Fruit fly (Drosophila melanogaster) whole organism, wandering third instar larva: Measurements from ENCODE around the gene CG43169.

Experiments used
- Abd-B ChIP-seq: fragments of >200 bp; optimal IDR thresholded peaks from 2 replicates; lab custom pipeline; 2017; ENCODE audit warnings: missing biosample characterization, missing genetic modification characterization
- CG32264 ChIP-seq: fragments of 200-800 bp; sonication (Bioruptor generic); optimal IDR thresholded peaks from 2 replicates; lab custom pipeline; 2016; ENCODE audit warnings: missing biosample characterization, missing genetic modification characterization
- CG9705 ChIP-seq: fragments of 200-800 bp; sonication (Bioruptor generic); optimal IDR thresholded peaks from 2 replicates; lab custom pipeline; 2018; ENCODE audit warnings: missing biosample characterization, mild to moderate bottlenecking, missing genetic modification characterization
- CrebA ChIP-seq: fragments of 200-800 bp; sonication (Bioruptor generic); optimal IDR thresholded peaks from 2 replicates; lab custom pipeline; 2016; ENCODE audit warnings: missing biosample characterization, mild to moderate bottlenecking, missing genetic modification characterization, borderline replicate concordance
- Dfd ChIP-seq: fragments of >200 bp; optimal IDR thresholded peaks from 2 replicates; lab custom pipeline; 2017; ENCODE audit warnings: missing biosample characterization, missing genetic modification characterization
- Dif ChIP-seq: fragments of 200-275, 200-300 bp; sonication (Bioruptor generic); optimal IDR thresholded peaks from 2 replicates; lab custom pipeline; 2018; ENCODE audit warnings: missing biosample characterization, missing genetic modification characterization; ENCODE audit not compliant: partially characterized antibody
- GATAd ChIP-seq: sonication (Bioruptor generic); optimal IDR thresholded peaks from 2 replicates; lab custom pipeline; 2016; ENCODE audit warnings: missing biosample characterization, missing genetic modification characterization
- HLH106 ChIP-seq: fragments of 200-800 bp; optimal IDR thresholded peaks from 3 replicates; lab custom pipeline; 2019; ENCODE audit warnings: missing biosample characterization, mild to moderate bottlenecking, missing genetic modification characterization, moderate library complexity
- Hr78 ChIP-seq: fragments of >200 bp; optimal IDR thresholded peaks from 2 replicates; lab custom pipeline; 2017; ENCODE audit warnings: missing biosample characterization, missing genetic modification characterization
- Hr83 ChIP-seq: fragments of 200-300 bp; sonication (Bioruptor generic); optimal IDR thresholded peaks from 2 replicates; lab custom pipeline; 2016; ENCODE audit warnings: missing biosample characterization, mild to moderate bottlenecking, missing genetic modification characterization, moderate library complexity; ENCODE audit not compliant: poor library complexity, severe bottlenecking
- Jra ChIP-seq: sonication (Bioruptor generic); optimal IDR thresholded peaks from 2 replicates; lab custom pipeline; 2016; ENCODE audit warnings: missing biosample characterization, missing genetic modification characterization
- Mio ChIP-seq: sonication (Bioruptor generic); optimal IDR thresholded peaks from 2 replicates; lab custom pipeline; 2016; ENCODE audit warnings: missing biosample characterization, missing genetic modification characterization
- N ChIP-seq: fragments of >200 bp; optimal IDR thresholded peaks from 2 replicates; lab custom pipeline; 2018; ENCODE audit warnings: missing biosample characterization, missing external identifiers, missing genetic modification characterization
- OdsH ChIP-seq: fragments of 200-800 bp; sonication (Bioruptor generic); optimal IDR thresholded peaks from 2 replicates; lab custom pipeline; 2016; ENCODE audit warnings: missing biosample characterization, mild to moderate bottlenecking, missing genetic modification characterization
- Rel ChIP-seq, 2 experiments: fragments of 200-800 bp; sonication (Bioruptor generic) in 1 of 2; optimal IDR thresholded peaks; 2 replicates in 1 of 2; 3 replicates in 1 of 2; lab custom pipeline; 2016 to 2019; ENCODE audit warnings: mild to moderate bottlenecking in 2 of 2, missing biosample characterization in 2 of 2, missing genetic modification characterization in 2 of 2, moderate library complexity in 1 of 2
- Sp1 ChIP-seq: fragments of 200-800 bp; sonication (Bioruptor generic); optimal IDR thresholded peaks from 3 replicates; lab custom pipeline; 2019; ENCODE audit warnings: missing biosample characterization, mild to moderate bottlenecking, missing genetic modification characterization, moderate library complexity
- Vsx2 ChIP-seq: fragments of 200-300, 225-300 bp; sonication (Bioruptor generic); optimal IDR thresholded peaks from 2 replicates; lab custom pipeline; 2018; ENCODE audit warnings: missing biosample characterization, missing genetic modification characterization; ENCODE audit not compliant: partially characterized antibody
- br ChIP-seq: fragments of 200-800 bp; sonication (Bioruptor generic); optimal IDR thresholded peaks from 2 replicates; lab custom pipeline; 2016; ENCODE audit warnings: missing biosample characterization, missing genetic modification characterization
- brk ChIP-seq: fragments of 200-800 bp; sonication (Bioruptor generic); optimal IDR thresholded peaks from 2 replicates; lab custom pipeline; 2016; ENCODE audit warnings: missing biosample characterization, mild to moderate bottlenecking, missing genetic modification characterization
- dl ChIP-seq, 2 experiments: fragments of 175-275, 200-275 bp in 1 of 2; fragments of 200-275 bp in 1 of 2; sonication (Bioruptor generic); optimal IDR thresholded peaks; lab custom pipeline; 2018; ENCODE audit warnings: mild to moderate bottlenecking in 2 of 2, missing biosample characterization in 2 of 2, missing genetic modification characterization in 2 of 2, moderate library complexity in 2 of 2; ENCODE audit not compliant: partially characterized antibody in 2 of 2, insufficient read depth in 1 of 2
- dmrt93B ChIP-seq: fragments of 200-800 bp; sonication (Bioruptor generic); optimal IDR thresholded peaks from 2 replicates; lab custom pipeline; 2018; ENCODE audit warnings: missing biosample characterization, mild to moderate bottlenecking, missing genetic modification characterization
- ey ChIP-seq: fragments of 200-800 bp; sonication (Bioruptor generic); optimal IDR thresholded peaks from 2 replicates; lab custom pipeline; 2016; ENCODE audit warnings: missing biosample characterization, missing genetic modification characterization
- foxo ChIP-seq, 2 experiments: fragments of 200-800 bp; sonication (Bioruptor generic); optimal IDR thresholded peaks; 2 replicates in 1 of 2; 3 replicates in 1 of 2; lab custom pipeline; 2016 to 2017; ENCODE audit warnings: missing biosample characterization in 2 of 2, missing genetic modification characterization in 2 of 2
- fru ChIP-seq: fragments of 200-800 bp; sonication (Bioruptor generic); optimal IDR thresholded peaks from 3 replicates; lab custom pipeline; 2016; ENCODE audit warnings: missing biosample characterization, mild to moderate bottlenecking, missing genetic modification characterization
- jim ChIP-seq: fragments of 175-275, 200-325 bp; sonication (Bioruptor generic); optimal IDR thresholded peaks from 2 replicates; lab custom pipeline; 2016; ENCODE audit warnings: missing biosample characterization, mild to moderate bottlenecking, missing genetic modification characterization
- lola ChIP-seq: fragments of >200 bp; optimal IDR thresholded peaks from 2 replicates; lab custom pipeline; 2017; ENCODE audit warnings: missing biosample characterization, missing genetic modification characterization
- pan ChIP-seq: fragments of >200 bp; optimal IDR thresholded peaks from 2 replicates; lab custom pipeline; 2017
- psq ChIP-seq: fragments of 200-800 bp; sonication (Bioruptor generic); optimal IDR thresholded peaks from 3 replicates; lab custom pipeline; 2017; ENCODE audit warnings: missing biosample characterization, mild to moderate bottlenecking, missing genetic modification characterization, moderate library complexity
- sage ChIP-seq: fragments of 200-800 bp; sonication (Bioruptor generic); optimal IDR thresholded peaks from 2 replicates; lab custom pipeline; 2016; ENCODE audit warnings: missing biosample characterization, mild to moderate bottlenecking, missing genetic modification characterization
- sv ChIP-seq: fragments of 200-800 bp; sonication (Bioruptor generic); optimal IDR thresholded peaks from 3 replicates; lab custom pipeline; 2016; ENCODE audit warnings: missing biosample characterization, missing genetic modification characterization
- tai ChIP-seq: sonication (Bioruptor generic); optimal IDR thresholded peaks from 2 replicates; lab custom pipeline; 2016; ENCODE audit warnings: missing biosample characterization, missing genetic modification characterization
- usp ChIP-seq: fragments of >200 bp; optimal IDR thresholded peaks from 2 replicates; lab custom pipeline; 2017; ENCODE audit warnings: missing biosample characterization, missing genetic modification characterization
- woc ChIP-seq: sonication (Bioruptor generic); optimal IDR thresholded peaks from 2 replicates; lab custom pipeline; 2016; ENCODE audit warnings: missing biosample characterization, mild to moderate bottlenecking, missing genetic modification characterization

The CG43169 gene

dm6 chr3L:8852907-8853306 lies 35.5 kb downstream of the CG43169 start:
- no peak for TF ChIP-seq HLH106 (tag; lab: Kevin White, UChicago)
- TF ChIP-seq Mio: no peak
- no peak for TF ChIP-seq brk (GFP tag; lab: Kevin White, UChicago)
- TF ChIP-seq Vsx2: no peak
- no peak for TF ChIP-seq jim
- no peak for TF ChIP-seq tai
- TF ChIP-seq fru: peak; percentile 40
- TF ChIP-seq Jra (GFP tag; lab: Kevin White, UChicago): no peak
- no peak for TF ChIP-seq N (GFP tag; lab: Kevin White, UChicago)
- no peak for TF ChIP-seq sage (GFP tag; lab: Kevin White, UChicago)
- peak in 1 of 2 experiments; percentile 23 for TF ChIP-seq foxo (GFP tag; optimal IDR thresholded peaks at IDR 0.05; lab: Kevin White, UChicago)
- TF ChIP-seq dmrt93B: no peak
- TF ChIP-seq sv (GFP tag; lab: Kevin White, UChicago): no peak
- no peak for TF ChIP-seq Hr78 (GFP tag; lab: Kevin White, UChicago)

- TF ChIP-seq br (GFP tag; lab: Kevin White, UChicago): no peak
- no peak for TF ChIP-seq OdsH (GFP tag; lab: Kevin White, UChicago)
- TF ChIP-seq Jra (GFP tag; lab: Kevin White, UChicago): no peak
- no peak for TF ChIP-seq Abd-B (GFP tag; lab: Kevin White, UChicago)
- no peak for TF ChIP-seq pan
- TF ChIP-seq Hr78 (GFP tag; lab: Kevin White, UChicago): no peak
- no peak for TF ChIP-seq lola (GFP tag; lab: Kevin White, UChicago)
- no peak for TF ChIP-seq Rel (GFP tag; optimal IDR thresholded peaks at IDR 0.05; lab: Kevin White, UChicago)
- TF ChIP-seq Rel (tag; optimal IDR thresholded peaks at IDR 0.05; lab: Kevin White, UChicago): no peak
- TF ChIP-seq usp (GFP tag; lab: Kevin White, UChicago): no peak
- TF ChIP-seq Hr83 (GFP tag; lab: Kevin White, UChicago): no peak
Observed at dm6 chr3L:8851950-8852349, 36.5 kb downstream of the CG43169 start.

dm6 chr3L:8850784-8851704 lies 37.4 kb downstream of the CG43169 start:
- TF ChIP-seq Vsx2 (no peak), HLH106 (tag; lab: Kevin White, UChicago) (no peak), br (GFP tag; lab: Kevin White, UChicago) (no peak), OdsH (GFP tag; lab: Kevin White, UChicago) (no peak), brk (GFP tag; lab: Kevin White, UChicago) (no peak), Dif (no peak), ey (GFP tag; lab: Kevin White, UChicago) (no peak), Dfd (no peak), psq (GFP tag; lab: Kevin White, UChicago) (no peak), tai (no peak), CG9705 (GFP tag; lab: Kevin White, UChicago) (no peak), woc (GFP tag; lab: Kevin White, UChicago) (no peak), dmrt93B (no peak), Sp1 (GFP tag; lab: Kevin White, UChicago) (no peak), CrebA (GFP tag; lab: Kevin White, UChicago) (no peak), lola (GFP tag; lab: Kevin White, UChicago) (no peak), sv (GFP tag; lab: Kevin White, UChicago) (no peak), fru (no peak)

- TF ChIP-seq fru (no peak), N (GFP tag; lab: Kevin White, UChicago) (no peak), Hr78 (GFP tag; lab: Kevin White, UChicago) (no peak), CG32264 (GFP tag; lab: Kevin White, UChicago) (no peak), GATAd (GFP tag; lab: Kevin White, UChicago) (no peak), dl (GFP tag; optimal IDR thresholded peaks at IDR 0.05; lab: Kevin White, UChicago; ENCODE audit: insufficient read depth in 1 of 2, partially characterized antibody in 2 of 2) (no peak), Jra (GFP tag; lab: Kevin White, UChicago) (no peak)
Observed at dm6 chr3L:8849817-8850216, 38.6 kb downstream of the CG43169 start.
